Fruit fly (Drosophila melanogaster) whole organism, wandering third instar larva: ENCODE measurements around the gene CG33631.

Source experiments
- Abd-B ChIP-seq: fragments of >200 bp; optimal IDR thresholded peaks from 2 replicates; lab custom pipeline; 2017; ENCODE audit warnings: missing biosample characterization, missing genetic modification characterization
- CG32264 ChIP-seq: fragments of 200-800 bp; sonication (Bioruptor generic); optimal IDR thresholded peaks from 2 replicates; lab custom pipeline; 2016; ENCODE audit warnings: missing biosample characterization, missing genetic modification characterization
- CG9705 ChIP-seq: fragments of 200-800 bp; sonication (Bioruptor generic); optimal IDR thresholded peaks from 2 replicates; lab custom pipeline; 2018; ENCODE audit warnings: missing biosample characterization, mild to moderate bottlenecking, missing genetic modification characterization
- CrebA ChIP-seq: fragments of 200-800 bp; sonication (Bioruptor generic); optimal IDR thresholded peaks from 2 replicates; lab custom pipeline; 2016; ENCODE audit warnings: missing biosample characterization, mild to moderate bottlenecking, missing genetic modification characterization, borderline replicate concordance
- Dfd ChIP-seq: fragments of >200 bp; optimal IDR thresholded peaks from 2 replicates; lab custom pipeline; 2017; ENCODE audit warnings: missing biosample characterization, missing genetic modification characterization
- Dif ChIP-seq: fragments of 200-275, 200-300 bp; sonication (Bioruptor generic); optimal IDR thresholded peaks from 2 replicates; lab custom pipeline; 2018; ENCODE audit warnings: missing biosample characterization, missing genetic modification characterization; ENCODE audit not compliant: partially characterized antibody
- GATAd ChIP-seq: sonication (Bioruptor generic); optimal IDR thresholded peaks from 2 replicates; lab custom pipeline; 2016; ENCODE audit warnings: missing biosample characterization, missing genetic modification characterization
- HLH106 ChIP-seq: fragments of 200-800 bp; optimal IDR thresholded peaks from 3 replicates; lab custom pipeline; 2019; ENCODE audit warnings: missing biosample characterization, mild to moderate bottlenecking, missing genetic modification characterization, moderate library complexity
- Hnf4 ChIP-seq: fragments of 200-800 bp; sonication (Bioruptor generic); optimal IDR thresholded peaks from 2 replicates; lab custom pipeline; 2016; ENCODE audit warnings: missing biosample characterization, mild to moderate bottlenecking, missing genetic modification characterization
- Hr78 ChIP-seq: fragments of >200 bp; optimal IDR thresholded peaks from 2 replicates; lab custom pipeline; 2017; ENCODE audit warnings: missing biosample characterization, missing genetic modification characterization
- Hr83 ChIP-seq: fragments of 200-300 bp; sonication (Bioruptor generic); optimal IDR thresholded peaks from 2 replicates; lab custom pipeline; 2016; ENCODE audit warnings: missing biosample characterization, mild to moderate bottlenecking, missing genetic modification characterization, moderate library complexity; ENCODE audit not compliant: poor library complexity, severe bottlenecking
- Jra ChIP-seq: sonication (Bioruptor generic); optimal IDR thresholded peaks from 2 replicates; lab custom pipeline; 2016; ENCODE audit warnings: missing biosample characterization, missing genetic modification characterization
- Mio ChIP-seq: sonication (Bioruptor generic); optimal IDR thresholded peaks from 2 replicates; lab custom pipeline; 2016; ENCODE audit warnings: missing biosample characterization, missing genetic modification characterization
- Myc ChIP-seq: fragments of >200 bp; optimal IDR thresholded peaks from 2 replicates; lab custom pipeline; 2017
- N ChIP-seq: fragments of >200 bp; optimal IDR thresholded peaks from 2 replicates; lab custom pipeline; 2018; ENCODE audit warnings: missing biosample characterization, missing external identifiers, missing genetic modification characterization
- OdsH ChIP-seq: fragments of 200-800 bp; sonication (Bioruptor generic); optimal IDR thresholded peaks from 2 replicates; lab custom pipeline; 2016; ENCODE audit warnings: missing biosample characterization, mild to moderate bottlenecking, missing genetic modification characterization
- Rel ChIP-seq, 2 experiments: fragments of 200-800 bp; sonication (Bioruptor generic) in 1 of 2; optimal IDR thresholded peaks; 2 replicates in 1 of 2; 3 replicates in 1 of 2; lab custom pipeline; 2016 to 2019; ENCODE audit warnings: mild to moderate bottlenecking in 2 of 2, missing biosample characterization in 2 of 2, missing genetic modification characterization in 2 of 2, moderate library complexity in 1 of 2
- Sp1 ChIP-seq: fragments of 200-800 bp; sonication (Bioruptor generic); optimal IDR thresholded peaks from 3 replicates; lab custom pipeline; 2019; ENCODE audit warnings: missing biosample characterization, mild to moderate bottlenecking, missing genetic modification characterization, moderate library complexity
- Vsx2 ChIP-seq: fragments of 200-300, 225-300 bp; sonication (Bioruptor generic); optimal IDR thresholded peaks from 2 replicates; lab custom pipeline; 2018; ENCODE audit warnings: missing biosample characterization, missing genetic modification characterization; ENCODE audit not compliant: partially characterized antibody
- br ChIP-seq: fragments of 200-800 bp; sonication (Bioruptor generic); optimal IDR thresholded peaks from 2 replicates; lab custom pipeline; 2016; ENCODE audit warnings: missing biosample characterization, missing genetic modification characterization
- brk ChIP-seq: fragments of 200-800 bp; sonication (Bioruptor generic); optimal IDR thresholded peaks from 2 replicates; lab custom pipeline; 2016; ENCODE audit warnings: missing biosample characterization, mild to moderate bottlenecking, missing genetic modification characterization
- dl ChIP-seq, 2 experiments: fragments of 175-275, 200-275 bp in 1 of 2; fragments of 200-275 bp in 1 of 2; sonication (Bioruptor generic); optimal IDR thresholded peaks; lab custom pipeline; 2018; ENCODE audit warnings: mild to moderate bottlenecking in 2 of 2, missing biosample characterization in 2 of 2, missing genetic modification characterization in 2 of 2, moderate library complexity in 2 of 2; ENCODE audit not compliant: partially characterized antibody in 2 of 2, insufficient read depth in 1 of 2
- dmrt93B ChIP-seq: fragments of 200-800 bp; sonication (Bioruptor generic); optimal IDR thresholded peaks from 2 replicates; lab custom pipeline; 2018; ENCODE audit warnings: missing biosample characterization, mild to moderate bottlenecking, missing genetic modification characterization
- dsf ChIP-seq: sonication (Bioruptor generic); optimal IDR thresholded peaks from 2 replicates; lab custom pipeline; 2016; ENCODE audit warnings: missing biosample characterization, missing genetic modification characterization, borderline replicate concordance
- ey ChIP-seq: fragments of 200-800 bp; sonication (Bioruptor generic); optimal IDR thresholded peaks from 2 replicates; lab custom pipeline; 2016; ENCODE audit warnings: missing biosample characterization, missing genetic modification characterization
- foxo ChIP-seq, 2 experiments: fragments of 200-800 bp; sonication (Bioruptor generic); optimal IDR thresholded peaks; 2 replicates in 1 of 2; 3 replicates in 1 of 2; lab custom pipeline; 2016 to 2017; ENCODE audit warnings: missing biosample characterization in 2 of 2, missing genetic modification characterization in 2 of 2
- fru ChIP-seq: fragments of 200-800 bp; sonication (Bioruptor generic); optimal IDR thresholded peaks from 3 replicates; lab custom pipeline; 2016; ENCODE audit warnings: missing biosample characterization, mild to moderate bottlenecking, missing genetic modification characterization
- h ChIP-seq: fragments of 200-800 bp; sonication (Bioruptor generic); optimal IDR thresholded peaks from 3 replicates; lab custom pipeline; 2016; ENCODE audit warnings: missing biosample characterization, mild to moderate bottlenecking, missing genetic modification characterization
- jim ChIP-seq: fragments of 175-275, 200-325 bp; sonication (Bioruptor generic); optimal IDR thresholded peaks from 2 replicates; lab custom pipeline; 2016; ENCODE audit warnings: missing biosample characterization, mild to moderate bottlenecking, missing genetic modification characterization
- lola ChIP-seq: fragments of >200 bp; optimal IDR thresholded peaks from 2 replicates; lab custom pipeline; 2017; ENCODE audit warnings: missing biosample characterization, missing genetic modification characterization
- pan ChIP-seq: fragments of >200 bp; optimal IDR thresholded peaks from 2 replicates; lab custom pipeline; 2017
- psq ChIP-seq: fragments of 200-800 bp; sonication (Bioruptor generic); optimal IDR thresholded peaks from 3 replicates; lab custom pipeline; 2017; ENCODE audit warnings: missing biosample characterization, mild to moderate bottlenecking, missing genetic modification characterization, moderate library complexity
- rgr ChIP-seq: fragments of 200-800 bp; sonication (Bioruptor generic); optimal IDR thresholded peaks from 3 replicates; lab custom pipeline; 2016; ENCODE audit warnings: missing biosample characterization, mild to moderate bottlenecking, missing genetic modification characterization
- sage ChIP-seq: fragments of 200-800 bp; sonication (Bioruptor generic); optimal IDR thresholded peaks from 2 replicates; lab custom pipeline; 2016; ENCODE audit warnings: missing biosample characterization, mild to moderate bottlenecking, missing genetic modification characterization
- sv ChIP-seq: fragments of 200-800 bp; sonication (Bioruptor generic); optimal IDR thresholded peaks from 3 replicates; lab custom pipeline; 2016; ENCODE audit warnings: missing biosample characterization, missing genetic modification characterization
- tai ChIP-seq: sonication (Bioruptor generic); optimal IDR thresholded peaks from 2 replicates; lab custom pipeline; 2016; ENCODE audit warnings: missing biosample characterization, missing genetic modification characterization
- usp ChIP-seq: fragments of >200 bp; optimal IDR thresholded peaks from 2 replicates; lab custom pipeline; 2017; ENCODE audit warnings: missing biosample characterization, missing genetic modification characterization
- woc ChIP-seq: sonication (Bioruptor generic); optimal IDR thresholded peaks from 2 replicates; lab custom pipeline; 2016; ENCODE audit warnings: missing biosample characterization, mild to moderate bottlenecking, missing genetic modification characterization

CG33631 gene

dm6 chr3R:10078468-10079143 is 14.8 kb downstream of the CG33631 start:
- TF ChIP-seq lola (GFP tag; lab: Kevin White, UChicago): no peak
- TF ChIP-seq N (GFP tag; lab: Kevin White, UChicago): no peak
- TF ChIP-seq Abd-B (GFP tag; lab: Kevin White, UChicago): no peak
- no peak for TF ChIP-seq foxo (GFP tag; optimal IDR thresholded peaks at IDR 0.05; lab: Kevin White, UChicago)
- no peak for TF ChIP-seq CG9705 (GFP tag; lab: Kevin White, UChicago)

- no peak for TF ChIP-seq CG32264 (GFP tag; lab: Kevin White, UChicago)
- TF ChIP-seq Vsx2 (GFP tag; lab: Kevin White, UChicago): no peak
- no peak for TF ChIP-seq usp (GFP tag; lab: Kevin White, UChicago)
- TF ChIP-seq Dif (GFP tag; lab: Kevin White, UChicago): peak; percentile 32
- peak; percentile 79 for TF ChIP-seq ey (GFP tag; lab: Kevin White, UChicago)
- peak; percentile 38 for TF ChIP-seq psq (GFP tag; lab: Kevin White, UChicago)
- TF ChIP-seq h (GFP tag; lab: Kevin White, UChicago): peak; percentile 73
- no peak for TF ChIP-seq CG9705 (GFP tag; lab: Kevin White, UChicago)
- TF ChIP-seq Hnf4: peak; percentile 71
- TF ChIP-seq Mio (GFP tag; lab: Kevin White, UChicago): no peak
- TF ChIP-seq Jra (GFP tag; lab: Kevin White, UChicago): peak; percentile 57
- peak; percentile 52 for TF ChIP-seq br (GFP tag; lab: Kevin White, UChicago)
- TF ChIP-seq fru: peak; percentile 67
- no peak for TF ChIP-seq Hr78 (GFP tag; lab: Kevin White, UChicago)
- TF ChIP-seq Myc (lab: Kevin White, UChicago): no peak
- no peak for TF ChIP-seq jim (GFP tag; lab: Kevin White, UChicago)
- peak; percentile 24 for TF ChIP-seq brk (GFP tag; lab: Kevin White, UChicago)
- TF ChIP-seq rgr: peak; percentile 80
- TF ChIP-seq HLH106 (tag; lab: Kevin White, UChicago): peak; percentile 58
- no peak for TF ChIP-seq CrebA
- peak; percentile 43 for TF ChIP-seq Sp1 (GFP tag; lab: Kevin White, UChicago)
- peak; percentile 66 for TF ChIP-seq OdsH
- TF ChIP-seq sv (GFP tag; lab: Kevin White, UChicago): no peak
- peak in 1 of 2 experiments; percentile 75 for TF ChIP-seq foxo (GFP tag; optimal IDR thresholded peaks at IDR 0.05; lab: Kevin White, UChicago)
- TF ChIP-seq sage (GFP tag; lab: Kevin White, UChicago): no peak
- no peak for TF ChIP-seq pan (lab: Kevin White, UChicago)
- TF ChIP-seq woc (GFP tag; lab: Kevin White, UChicago): peak; percentile 20
- peak; percentile 29 for TF ChIP-seq dsf (GFP tag; lab: Kevin White, UChicago)
- TF ChIP-seq N (GFP tag; lab: Kevin White, UChicago): peak; percentile 24
- peak in 1 of 2 experiments; percentile 3 for TF ChIP-seq dl (GFP tag; optimal IDR thresholded peaks at IDR 0.05; lab: Kevin White, UChicago; ENCODE audit: insufficient read depth in 1 of 2, partially characterized antibody in 2 of 2)
- peak; percentile 11 for TF ChIP-seq dmrt93B (GFP tag; lab: Kevin White, UChicago)
- peak; percentile 53 for TF ChIP-seq tai (GFP tag; lab: Kevin White, UChicago)
- no peak for TF ChIP-seq Dfd (GFP tag; lab: Kevin White, UChicago)
- TF ChIP-seq GATAd (GFP tag; lab: Kevin White, UChicago): no peak
- TF ChIP-seq lola (GFP tag; lab: Kevin White, UChicago): no peak
- TF ChIP-seq Abd-B (GFP tag; lab: Kevin White, UChicago): no peak
- TF ChIP-seq Rel (GFP tag; optimal IDR thresholded peaks at IDR 0.05; lab: Kevin White, UChicago): no peak
- no peak for TF ChIP-seq Rel (tag; optimal IDR thresholded peaks at IDR 0.05; lab: Kevin White, UChicago)
- TF ChIP-seq Hr83: no peak
Observed at dm6 chr3R:10079267-10079987, 15.6 kb downstream of the CG33631 start.
